Worm (Caenorhabditis elegans) whole organism, L2 larva: ENCODE measurements around the gene srlf-1.

ENCODE experiments used
- C34F6.9 ChIP-seq: fragments of 150-350 bp; optimal IDR thresholded peaks from 2 replicates; lab custom pipeline; 2014; ENCODE audit warnings: missing biosample characterization, missing genetic modification characterization
- ZK546.5 ChIP-seq: sonication (generic microtip); optimal IDR thresholded peaks from 2 replicates; lab custom pipeline; 2017; ENCODE audit warnings: missing biosample characterization, missing genetic modification characterization
- alr-1 ChIP-seq: fragments of 150-350 bp; optimal IDR thresholded peaks from 2 replicates; lab custom pipeline; 2014; ENCODE audit warnings: missing biosample characterization, missing genetic modification characterization
- aly-2 ChIP-seq: fragments of 150-350 bp; optimal IDR thresholded peaks from 2 replicates; lab custom pipeline; 2014; ENCODE audit warnings: missing biosample characterization, missing genetic modification characterization
- blmp-1 ChIP-seq: sonication (generic microtip); optimal IDR thresholded peaks from 2 replicates; lab custom pipeline; 2017; ENCODE audit warnings: missing genetic modification characterization, mild to moderate bottlenecking, missing compliant biosample characterization, antibody characterized with exemption, moderate library complexity; ENCODE audit not compliant: insufficient read depth
- ceh-82 ChIP-seq: fragments of 150-350 bp; optimal IDR thresholded peaks from 2 replicates; lab custom pipeline; 2014; ENCODE audit warnings: missing biosample characterization, missing genetic modification characterization
- crh-2 ChIP-seq: sonication (generic microtip); optimal IDR thresholded peaks from 2 replicates; lab custom pipeline; 2017; ENCODE audit warnings: missing biosample characterization, missing genetic modification characterization
- dmd-4 ChIP-seq: sonication (generic microtip); optimal IDR thresholded peaks from 2 replicates; lab custom pipeline; 2017; ENCODE audit warnings: missing biosample characterization, missing genetic modification characterization
- egl-27 ChIP-seq: sonication (generic microtip); optimal IDR thresholded peaks from 3 replicates; lab custom pipeline; 2017; ENCODE audit warnings: missing biosample characterization, missing genetic modification reagents, missing genetic modification characterization
- elt-1 ChIP-seq: fragments of 150-350 bp; optimal IDR thresholded peaks from 2 replicates; lab custom pipeline; 2014; ENCODE audit warnings: missing biosample characterization, missing genetic modification characterization
- elt-3 ChIP-seq: sonication (generic microtip); optimal IDR thresholded peaks from 2 replicates; lab custom pipeline; 2017; ENCODE audit warnings: missing biosample characterization, missing genetic modification characterization
- fos-1 ChIP-seq: fragments of 150-350 bp; optimal IDR thresholded peaks from 2 replicates; lab custom pipeline; 2014; ENCODE audit warnings: missing biosample characterization, missing genetic modification characterization
- gmeb-1 ChIP-seq: fragments of 150-350 bp; optimal IDR thresholded peaks from 2 replicates; lab custom pipeline; 2014; ENCODE audit warnings: missing biosample characterization, missing genetic modification characterization
- lin-11 ChIP-seq: fragments of 150-350 bp; sonication (generic microtip); optimal IDR thresholded peaks from 2 replicates; lab custom pipeline; 2014; ENCODE audit warnings: missing biosample characterization, missing genetic modification characterization, inconsistent platforms, mixed read lengths
- lin-13 ChIP-seq: fragments of 150-350 bp; optimal IDR thresholded peaks from 2 replicates; lab custom pipeline; 2014; ENCODE audit warnings: missing biosample characterization, missing genetic modification reagents, missing genetic modification characterization
- lin-39 ChIP-seq: fragments of 150-350 bp; optimal IDR thresholded peaks from 2 replicates; lab custom pipeline; 2014; ENCODE audit warnings: missing biosample characterization, missing genetic modification reagents, missing genetic modification characterization
- lsy-2 ChIP-seq, 2 experiments: fragments of 150-350 bp in 1 of 2; sonication (generic microtip) in 1 of 2; optimal IDR thresholded peaks; 2 replicates each; lab custom pipeline; 2014 to 2017; ENCODE audit warnings: missing biosample characterization in 2 of 2, missing genetic modification characterization in 2 of 2
- mab-5 ChIP-seq: fragments of 150-350 bp; optimal IDR thresholded peaks from 2 replicates; lab custom pipeline; 2014; ENCODE audit warnings: missing biosample characterization, missing genetic modification characterization
- mbf-1 ChIP-seq: sonication (generic microtip); optimal IDR thresholded peaks from 2 replicates; lab custom pipeline; 2017; ENCODE audit warnings: missing biosample characterization, missing genetic modification characterization
- nhr-11 ChIP-seq: fragments of 150-350 bp; optimal IDR thresholded peaks from 2 replicates; lab custom pipeline; 2014; ENCODE audit warnings: missing biosample characterization, missing genetic modification characterization
- nhr-12 ChIP-seq: fragments of 150-350 bp; optimal IDR thresholded peaks from 2 replicates; lab custom pipeline; 2014; ENCODE audit warnings: missing biosample characterization, missing genetic modification characterization
- nhr-129 ChIP-seq: fragments of 150-350 bp; optimal IDR thresholded peaks from 2 replicates; lab custom pipeline; 2014; ENCODE audit warnings: missing biosample characterization, missing genetic modification characterization
- nhr-21 ChIP-seq: fragments of 150-350 bp; optimal IDR thresholded peaks from 2 replicates; lab custom pipeline; 2014; ENCODE audit warnings: missing biosample characterization, missing genetic modification characterization
- nhr-23 ChIP-seq: fragments of 150-350 bp; optimal IDR thresholded peaks from 2 replicates; lab custom pipeline; 2014; ENCODE audit warnings: missing biosample characterization, missing genetic modification reagents, missing genetic modification characterization
- nhr-237 ChIP-seq: fragments of 150-350 bp; optimal IDR thresholded peaks from 2 replicates; lab custom pipeline; 2014; ENCODE audit warnings: missing biosample characterization, missing genetic modification characterization
- nhr-25 ChIP-seq: fragments of 150-350 bp; sonication (generic microtip); optimal IDR thresholded peaks from 3 replicates; lab custom pipeline; 2014; ENCODE audit warnings: missing biosample characterization, missing genetic modification characterization
- nhr-77 ChIP-seq: fragments of 150-350 bp; optimal IDR thresholded peaks from 2 replicates; lab custom pipeline; 2014; ENCODE audit warnings: missing biosample characterization, missing genetic modification characterization
- peb-1 ChIP-seq: fragments of 150-350 bp; optimal IDR thresholded peaks from 2 replicates; lab custom pipeline; 2014; ENCODE audit warnings: missing biosample characterization, missing genetic modification characterization
- skn-1 ChIP-seq: sonication (generic microtip); optimal IDR thresholded peaks from 2 replicates; lab custom pipeline; 2017; ENCODE audit warnings: missing biosample characterization, missing genetic modification characterization
- sma-3 ChIP-seq: sonication (generic microtip); optimal IDR thresholded peaks from 2 replicates; lab custom pipeline; 2016; ENCODE audit warnings: missing genetic modification reagents, missing genetic modification characterization, missing compliant biosample characterization
- sma-9 ChIP-seq, 2 experiments: fragments of 150-350 bp in 1 of 2; sonication (generic microtip) in 1 of 2; optimal IDR thresholded peaks; 2 replicates each; lab custom pipeline; 2014 to 2016; ENCODE audit warnings: missing genetic modification characterization in 2 of 2, mild to moderate bottlenecking in 1 of 2, missing biosample characterization in 1 of 2, missing compliant biosample characterization in 1 of 2, missing genetic modification reagents in 1 of 2, moderate library complexity in 1 of 2
- unc-39 ChIP-seq: fragments of 150-350 bp; optimal IDR thresholded peaks from 2 replicates; lab custom pipeline; 2014; ENCODE audit warnings: missing biosample characterization, missing genetic modification characterization
- unc-55 ChIP-seq: fragments of 150-350 bp; sonication (generic microtip); optimal IDR thresholded peaks from 3 replicates; lab custom pipeline; 2014; ENCODE audit warnings: missing biosample characterization, missing genetic modification reagents, missing genetic modification characterization
- unc-62 ChIP-seq: fragments of 150-350 bp; optimal IDR thresholded peaks from 2 replicates; lab custom pipeline; 2014; ENCODE audit warnings: missing biosample characterization, missing genetic modification reagents, missing genetic modification characterization
- ztf-1 ChIP-seq: fragments of 200-800 bp; sonication (Bioruptor generic); conservative IDR thresholded peaks from 2 replicates; pipeline ENCODE4 v1.3.6; 2022; ENCODE audit warnings: missing genetic modification characterization, missing compliant biosample characterization
- ztf-11 ChIP-seq: sonication (generic microtip); optimal IDR thresholded peaks from 2 replicates; lab custom pipeline; 2017; ENCODE audit warnings: missing biosample characterization, missing genetic modification characterization
- ztf-4 ChIP-seq: fragments of 150-350 bp; optimal IDR thresholded peaks from 2 replicates; lab custom pipeline; 2014; ENCODE audit warnings: missing biosample characterization, missing genetic modification characterization

Gene srlf-1

ce11 chrII:7771917-7772316 is 18.5 kb upstream of the srlf-1 start, which contains the start of gene C06A8.8:
Gene C06A8.8, minus strand, starts transcription at chrII:7772017.
- TF ChIP-seq nhr-11 (no peak), ztf-11 (no peak), sma-9 (GFP tag; optimal IDR thresholded peaks at IDR 0.05; lab: Kevin White, UChicago) (no peak), sma-9 (tag; optimal IDR thresholded peaks at IDR 0.05; lab: Kevin White, UChicago) (no peak), unc-62 (no peak), egl-27 (tag; lab: Kevin White, UChicago) (no peak), gmeb-1 (no peak), lin-13 (GFP tag; lab: Kevin White, UChicago) (no peak), ZK546.5 (tag; lab: Kevin White, UChicago) (no peak), mbf-1 (no peak), alr-1 (no peak), nhr-21 (tag; lab: Kevin White, UChicago) (no peak), ceh-82 (tag; lab: Kevin White, UChicago) (no peak), peb-1 (tag; lab: Kevin White, UChicago) (no peak), nhr-77 (tag; lab: Kevin White, UChicago) (no peak), crh-2 (tag; lab: Kevin White, UChicago) (no peak), unc-55 (GFP tag; lab: Kevin White, UChicago) (no peak), ztf-1 (GFP tag; lab: Robert Waterston, UW) (no peak), nhr-129 (tag; lab: Kevin White, UChicago) (no peak), nhr-12 (tag; lab: Kevin White, UChicago) (no peak)

- TF ChIP-seq nhr-21 (tag; lab: Kevin White, UChicago) (no peak), nhr-129 (tag; lab: Kevin White, UChicago) (no peak), ceh-82 (tag; lab: Kevin White, UChicago) (no peak), elt-1 (tag; lab: Kevin White, UChicago) (no peak), ztf-4 (tag; lab: Kevin White, UChicago) (no peak), lin-39 (tag; lab: Kevin White, UChicago) (no peak), lsy-2 (tag; optimal IDR thresholded peaks at IDR 0.05; lab: Kevin White, UChicago) (no peak), lin-11 (tag; lab: Kevin White, UChicago) (no peak), blmp-1 (no peak), nhr-23 (tag; lab: Kevin White, UChicago) (no peak), nhr-237 (tag; lab: Kevin White, UChicago) (no peak), skn-1 (tag; lab: Kevin White, UChicago) (no peak), lin-13 (GFP tag; lab: Kevin White, UChicago) (no peak), dmd-4 (tag; lab: Kevin White, UChicago) (no peak), aly-2 (tag; lab: Kevin White, UChicago) (no peak), C34F6.9 (no peak)
Observed at ce11 chrII:7772411-7772810, 18.0 kb upstream of the srlf-1 start, which contains the start of gene C06A8.6. Gene C06A8.6, plus strand, starts transcription at chrII:7772499.

ce11 chrII:7773427-7773993 is 16.9 kb upstream of the srlf-1 start:
- TF ChIP-seq unc-39 (tag; lab: Kevin White, UChicago): no peak
- TF ChIP-seq nhr-25 (tag; lab: Kevin White, UChicago): peak; percentile 33
- TF ChIP-seq sma-3 (GFP tag; lab: Kevin White, UChicago): peak; percentile 20

ce11 chrII:7776232-7776631 is 14.2 kb upstream of the srlf-1 start:
- TF ChIP-seq nhr-25 (tag; lab: Kevin White, UChicago) (peak; percentile 21), unc-55 (GFP tag; lab: Kevin White, UChicago) (no peak)

ce11 chrII:7776715-7777114 is 13.7 kb upstream of the srlf-1 start:
- peak; percentile 29 for TF ChIP-seq egl-27 (tag; lab: Kevin White, UChicago)
- peak; percentile 2 for TF ChIP-seq sma-3 (GFP tag; lab: Kevin White, UChicago)
- TF ChIP-seq fos-1 (tag; lab: Kevin White, UChicago): peak; percentile 82
- TF ChIP-seq nhr-21 (tag; lab: Kevin White, UChicago): peak; percentile 2
- TF ChIP-seq mab-5: no peak
- TF ChIP-seq elt-3 (tag; lab: Kevin White, UChicago): no peak
- no peak for TF ChIP-seq nhr-25 (tag; lab: Kevin White, UChicago)
- TF ChIP-seq aly-2 (tag; lab: Kevin White, UChicago): no peak
- TF ChIP-seq gmeb-1: peak; percentile 12
- peak; percentile 85 for TF ChIP-seq sma-9 (GFP tag; optimal IDR thresholded peaks at IDR 0.05; lab: Kevin White, UChicago)
- TF ChIP-seq sma-9 (tag; optimal IDR thresholded peaks at IDR 0.05; lab: Kevin White, UChicago): no peak
- TF ChIP-seq ztf-4 (tag; lab: Kevin White, UChicago): no peak
- TF ChIP-seq crh-2 (tag; lab: Kevin White, UChicago): peak; percentile 50
